Fruit fly (Drosophila melanogaster): ENCODE results near the gene He.

DNA sequence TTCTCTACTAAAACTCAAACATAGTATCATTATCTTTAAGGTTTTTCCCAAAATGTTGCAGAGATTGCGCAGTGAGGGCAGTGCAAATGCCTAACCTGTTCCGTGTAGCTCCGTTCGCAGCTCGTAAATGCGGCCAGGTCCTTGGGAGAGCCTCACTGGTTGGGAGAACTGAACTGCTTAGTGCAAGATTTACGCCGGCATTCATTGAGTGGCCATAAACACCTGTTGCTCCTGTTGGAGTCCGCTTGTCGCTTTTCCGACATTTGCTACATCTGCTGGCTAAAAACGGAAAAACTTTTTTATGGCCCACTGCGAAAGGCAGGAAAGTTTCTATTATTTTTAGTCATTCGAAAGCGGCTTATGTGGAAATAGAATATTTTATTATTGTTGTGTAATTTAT, 29.1 kb upstream of the He start:
- no peak for TF ChIP-seq psq (optimal IDR thresholded peaks at IDR 0.05)
- TF ChIP-seq Dll (optimal IDR thresholded peaks at IDR 0.05), result no peak

Measured in whole organism.